Worm (Caenorhabditis elegans) whole organism, young adult: ENCODE data around the gene W05B10.3.

Source experiments
- B0261.1 ChIP-seq: sonication (generic microtip); optimal IDR thresholded peaks from 2 replicates; lab custom pipeline; 2016; ENCODE audit warnings: mild to moderate bottlenecking, missing genetic modification characterization, moderate library complexity, missing compliant biosample characterization
- F22D6.2 ChIP-seq: sonication (generic microtip); optimal IDR thresholded peaks from 2 replicates; lab custom pipeline; 2016; ENCODE audit warnings: mild to moderate bottlenecking, missing genetic modification characterization, missing compliant biosample characterization
- F37B4.10 ChIP-seq: fragments of 200-800 bp; sonication (Bioruptor generic); IDR thresholded peaks from 2 replicates; pipeline ENCODE4 v1.3.6; 2022; ENCODE audit warnings: missing genetic modification characterization, missing compliant biosample characterization
- F39B2.1 ChIP-seq: fragments of 200-800 bp; sonication (Bioruptor generic); IDR thresholded peaks from 2 replicates; pipeline ENCODE4 v1.3.6; 2022; ENCODE audit warnings: missing genetic modification reagents, missing genetic modification characterization, missing compliant biosample characterization
- F57A8.1 ChIP-seq: fragments of 200-800 bp; sonication (Bioruptor generic); optimal IDR thresholded peaks from 2 replicates; lab custom pipeline; 2018; ENCODE audit warnings: mild to moderate bottlenecking, missing genetic modification characterization, moderate library complexity, missing compliant biosample characterization
- K12H6.12 ChIP-seq: fragments of 200-800 bp; sonication (Bioruptor generic); optimal IDR thresholded peaks from 2 replicates; lab custom pipeline; 2018; ENCODE audit warnings: mild to moderate bottlenecking, missing genetic modification characterization, missing compliant biosample characterization
- Y67H2A.10 ChIP-seq: fragments of 200-800 bp; sonication (Bioruptor generic); conservative IDR thresholded peaks from 2 replicates; pipeline ENCODE4 v1.3.6; 2022; ENCODE audit warnings: missing genetic modification reagents, missing genetic modification characterization, missing compliant biosample characterization
- attf-3 ChIP-seq: fragments of 200-800 bp; sonication (Bioruptor generic); conservative IDR thresholded peaks from 2 replicates; pipeline ENCODE4 v1.3.6; 2022; ENCODE audit warnings: missing genetic modification reagents, missing genetic modification characterization, missing compliant biosample characterization
- attf-5 ChIP-seq: fragments of 200-800 bp; sonication (Bioruptor generic); optimal IDR thresholded peaks from 2 replicates; lab custom pipeline; 2018; ENCODE audit warnings: mild to moderate bottlenecking, missing genetic modification characterization, missing compliant biosample characterization
- ceh-27 ChIP-seq: fragments of 200-800 bp; sonication (Bioruptor generic); optimal IDR thresholded peaks from 2 replicates; lab custom pipeline; 2018; ENCODE audit warnings: mild to moderate bottlenecking, missing genetic modification characterization, moderate library complexity, missing compliant biosample characterization
- ceh-40 ChIP-seq: fragments of 200-800 bp; sonication (Bioruptor generic); IDR thresholded peaks from 2 replicates; pipeline ENCODE4 v1.3.6; 2022; ENCODE audit warnings: missing genetic modification characterization, missing compliant biosample characterization
- ceh-79 ChIP-seq: sonication (generic microtip); optimal IDR thresholded peaks from 2 replicates; lab custom pipeline; 2017; ENCODE audit warnings: mild to moderate bottlenecking, missing genetic modification characterization, missing compliant biosample characterization
- egl-44 ChIP-seq: fragments of 200-800 bp; sonication (Bioruptor generic); IDR thresholded peaks from 2 replicates; pipeline ENCODE4 v1.3.6; 2022; ENCODE audit warnings: missing genetic modification reagents, missing genetic modification characterization, missing compliant biosample characterization
- ets-4 ChIP-seq: fragments of 200-800 bp; sonication (Bioruptor generic); optimal IDR thresholded peaks from 2 replicates; lab custom pipeline; 2018; ENCODE audit warnings: mild to moderate bottlenecking, missing genetic modification characterization, missing compliant biosample characterization
- him-1 ChIP-seq: sonication (generic microtip); optimal IDR thresholded peaks from 2 replicates; lab custom pipeline; 2016; ENCODE audit warnings: missing genotype, missing genetic modification reagents, missing genetic modification characterization, missing compliant biosample characterization
- hlh-26 ChIP-seq: fragments of 200-800 bp; sonication (Bioruptor generic); conservative IDR thresholded peaks from 2 replicates; pipeline ENCODE4 v1.3.6; 2022; ENCODE audit warnings: missing genetic modification reagents, missing genetic modification characterization, missing compliant biosample characterization
- lin-26 ChIP-seq: fragments of 200-800 bp; sonication (Bioruptor generic); IDR thresholded peaks from 2 replicates; pipeline ENCODE4 v1.3.6; 2022; ENCODE audit warnings: missing genetic modification reagents, missing genetic modification characterization, missing compliant biosample characterization
- lin-40 ChIP-seq: sonication (generic microtip); optimal IDR thresholded peaks from 2 replicates; lab custom pipeline; 2016; ENCODE audit warnings: missing genetic modification characterization, mild to moderate bottlenecking, missing compliant biosample characterization, missing genotype, missing genetic modification reagents
- lir-1 ChIP-seq: fragments of 200-800 bp; sonication (Bioruptor generic); conservative IDR thresholded peaks from 2 replicates; pipeline ENCODE4 v1.3.6; 2022; ENCODE audit warnings: missing genetic modification reagents, missing genetic modification characterization, missing compliant biosample characterization
- lsl-1 ChIP-seq: fragments of 200-800 bp; sonication (Bioruptor generic); optimal IDR thresholded peaks from 2 replicates; lab custom pipeline; 2018; ENCODE audit warnings: mild to moderate bottlenecking, missing genetic modification characterization, moderate library complexity, missing compliant biosample characterization
- madf-10 ChIP-seq: sonication (generic microtip); optimal IDR thresholded peaks from 2 replicates; lab custom pipeline; 2016; ENCODE audit warnings: mild to moderate bottlenecking, missing genetic modification characterization, missing compliant biosample characterization
- nfya-2 ChIP-seq: fragments of 200-800 bp; sonication (Bioruptor generic); IDR thresholded peaks from 2 replicates; pipeline ENCODE4 v1.3.6; 2022; ENCODE audit warnings: missing genetic modification reagents, missing genetic modification characterization, missing compliant biosample characterization
- nfyb-1 ChIP-seq: fragments of 200-800 bp; sonication (Bioruptor generic); IDR thresholded peaks from 2 replicates; pipeline ENCODE4 v1.3.6; 2022; ENCODE audit warnings: missing genetic modification reagents, missing genetic modification characterization, missing compliant biosample characterization
- nhr-120 ChIP-seq: fragments of 200-800 bp; sonication (Bioruptor generic); IDR thresholded peaks from 2 replicates; pipeline ENCODE4 v1.3.6; 2022; ENCODE audit warnings: missing genetic modification characterization, missing compliant biosample characterization
- nhr-27 ChIP-seq: fragments of 200-800 bp; sonication (Bioruptor generic); optimal IDR thresholded peaks from 2 replicates; lab custom pipeline; 2018; ENCODE audit warnings: mild to moderate bottlenecking, missing genetic modification characterization, moderate library complexity, missing compliant biosample characterization
- nhr-80 ChIP-seq: sonication (generic microtip); optimal IDR thresholded peaks from 2 replicates; lab custom pipeline; 2016; ENCODE audit warnings: missing genetic modification characterization, missing compliant biosample characterization
- nhr-90 ChIP-seq: sonication (generic microtip); optimal IDR thresholded peaks from 2 replicates; lab custom pipeline; 2016; ENCODE audit warnings: missing genotype, mild to moderate bottlenecking, missing genetic modification characterization, missing compliant biosample characterization
- pbrm-1 ChIP-seq: fragments of 200-800 bp; sonication (Bioruptor generic); IDR thresholded peaks from 2 replicates; pipeline ENCODE4 v1.3.6; 2022; ENCODE audit warnings: missing genetic modification reagents, missing genetic modification characterization, missing compliant biosample characterization
- rec-8 ChIP-seq, 2 experiments: sonication (generic microtip); optimal IDR thresholded peaks; 2 replicates each; lab custom pipeline; 2016; ENCODE audit warnings: mild to moderate bottlenecking in 2 of 2, missing genetic modification characterization in 2 of 2, missing genetic modification reagents in 2 of 2, missing genotype in 2 of 2, missing biosample characterization in 1 of 2, missing compliant biosample characterization in 1 of 2, moderate library complexity in 1 of 2
- rpc-1 ChIP-seq, 2 experiments: fragments of 150-350 bp in 1 of 2; sonication (generic microtip) in 1 of 2; optimal IDR thresholded peaks; 2 replicates each; lab custom pipeline; 2014 to 2018; ENCODE audit warnings: missing biosample characterization in 1 of 2, missing genetic modification characterization in 1 of 2, missing genetic modification reagents in 1 of 2, missing genotype in 1 of 2
- snpc-3.4 ChIP-seq: sonication (generic microtip); optimal IDR thresholded peaks from 2 replicates; lab custom pipeline; 2017; ENCODE audit warnings: missing genetic modification characterization, mild to moderate bottlenecking, missing compliant biosample characterization, antibody characterized with exemption, moderate library complexity, missing genotype, missing genetic modification reagents
- snpc-4 ChIP-seq, 5 experiments: fragments of 150-350 bp in 1 of 5; sonication (generic microtip) in 4 of 5; optimal IDR thresholded peaks; 2 replicates each; lab custom pipeline; 2014 to 2018; ENCODE audit warnings: missing genetic modification characterization in 5 of 5, missing biosample characterization in 3 of 5, antibody characterized with exemption in 2 of 5, mild to moderate bottlenecking in 2 of 5, missing compliant biosample characterization in 2 of 5, missing genotype in 2 of 5, moderate library complexity in 2 of 5, missing genetic modification reagents in 1 of 5
- sptf-2 ChIP-seq: fragments of 200-800 bp; sonication (Bioruptor generic); optimal IDR thresholded peaks from 2 replicates; lab custom pipeline; 2018; ENCODE audit warnings: mild to moderate bottlenecking, missing genetic modification characterization, missing compliant biosample characterization
- tlf-1 ChIP-seq: fragments of 200-800 bp; sonication (Bioruptor generic); optimal IDR thresholded peaks from 2 replicates; lab custom pipeline; 2018; ENCODE audit warnings: mild to moderate bottlenecking, missing genetic modification characterization, missing compliant biosample characterization
- ztf-18 ChIP-seq: sonication (generic microtip); optimal IDR thresholded peaks from 2 replicates; lab custom pipeline; 2016; ENCODE audit warnings: missing genotype, mild to moderate bottlenecking, missing genetic modification characterization, missing compliant biosample characterization
- ztf-26 ChIP-seq: sonication (generic microtip); optimal IDR thresholded peaks from 2 replicates; lab custom pipeline; 2017; ENCODE audit warnings: missing genetic modification characterization, missing compliant biosample characterization
- ztf-28 ChIP-seq: fragments of 200-800 bp; sonication (Bioruptor generic); IDR thresholded peaks from 2 replicates; pipeline ENCODE4 v1.3.6; 2022; ENCODE audit warnings: missing genetic modification reagents, missing genetic modification characterization, missing compliant biosample characterization

Gene W05B10.3

DNA sequence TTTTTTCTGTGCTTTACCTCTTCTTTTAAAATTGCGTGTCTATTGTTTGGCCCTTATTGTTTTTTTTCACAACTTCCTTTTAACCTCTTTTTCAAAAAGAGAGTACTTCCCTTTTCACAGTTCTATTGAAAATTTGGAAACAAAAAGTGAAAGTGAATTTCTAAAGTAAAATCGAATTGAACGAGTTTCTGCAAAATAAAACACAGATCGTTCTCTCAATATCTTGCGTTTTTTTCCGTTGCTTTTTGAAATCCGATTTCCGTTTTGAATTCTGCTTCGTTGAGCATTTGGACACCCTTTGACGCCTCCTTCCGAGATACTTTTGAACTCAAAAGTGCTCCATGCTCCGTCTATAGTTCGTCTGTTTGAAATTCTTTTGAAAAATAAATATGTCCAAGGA lies 14.8 kb upstream of the W05B10.3 start:
- TF ChIP-seq snpc-3.4 (tag; lab: Kevin White, UChicago) (no peak), F37B4.10 (GFP tag; lab: Robert Waterston, UW) (no peak), ets-4 (GFP tag; lab: Kevin White, UChicago) (no peak), Y67H2A.10 (no peak), madf-10 (tag; lab: Kevin White, UChicago) (no peak), rpc-1 (optimal IDR thresholded peaks at IDR 0.05; lab: Kevin White, UChicago) (no peak), rpc-1 (tag; optimal IDR thresholded peaks at IDR 0.05; lab: Kevin White, UChicago) (no peak)

DNA sequence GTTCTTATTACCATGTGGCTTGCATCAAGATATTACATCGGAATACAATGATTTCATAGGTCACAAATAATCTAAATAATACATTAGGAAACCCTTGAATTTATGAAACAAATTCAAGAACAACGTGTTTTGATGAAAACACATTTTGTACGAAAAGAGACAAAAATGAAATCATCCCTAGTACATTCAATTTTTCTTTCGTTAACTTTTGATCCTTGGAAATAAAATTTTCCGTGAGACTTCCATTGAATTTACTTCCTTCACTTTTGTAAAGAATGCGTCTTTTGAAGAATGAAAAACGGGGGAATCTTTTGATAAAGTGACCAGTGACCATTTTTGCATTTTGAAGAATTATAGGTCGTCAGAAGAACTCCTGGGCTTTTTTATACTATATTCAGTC lies 12.2 kb upstream of the W05B10.3 start:
- TF ChIP-seq B0261.1 (tag; lab: Kevin White, UChicago) = no peak
- TF ChIP-seq nhr-120 = no peak

DNA sequence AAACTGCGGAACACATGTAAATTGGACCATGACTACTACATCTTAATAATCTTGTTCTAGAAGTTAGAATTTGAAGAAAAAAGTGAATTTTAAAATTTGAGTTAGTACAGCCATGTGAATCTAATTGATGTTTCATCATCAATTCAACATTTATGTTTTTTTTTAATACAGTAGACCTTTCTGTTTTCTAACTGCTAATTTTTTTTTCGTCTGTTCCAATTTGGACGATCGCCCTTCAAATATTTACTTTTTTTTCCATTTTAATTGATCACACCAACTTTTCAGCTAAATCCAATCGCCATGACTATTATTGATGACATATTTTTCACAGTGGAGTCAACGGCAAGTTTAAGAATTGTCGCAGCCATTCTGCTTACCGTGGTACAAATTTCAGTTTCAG lies 9.1 kb upstream of the W05B10.3 start, which contains the start of gene srx-116:
TSS of gene srx-116 (plus strand) at position 301 of the 400 bp plus-strand sequence.
- no peak for TF ChIP-seq nhr-27 (tag; lab: Kevin White, UChicago)
- TF ChIP-seq B0261.1 (tag; lab: Kevin White, UChicago) = no peak
- TF ChIP-seq ceh-79 = no peak
- TF ChIP-seq hlh-26 (GFP tag; lab: Robert Waterston, UW) = no peak
- TF ChIP-seq nhr-80 (tag; lab: Kevin White, UChicago) = no peak
- no peak for TF ChIP-seq ceh-40 (GFP tag; lab: Robert Waterston, UW)
- TF ChIP-seq snpc-4 (GFP tag; optimal IDR thresholded peaks at IDR 0.05; lab: Kevin White, UChicago) = no peak
- TF ChIP-seq snpc-4 (tag; optimal IDR thresholded peaks at IDR 0.05; lab: Kevin White, UChicago) = no peak
- no peak for TF ChIP-seq Y67H2A.10
- TF ChIP-seq egl-44 (GFP tag; lab: Robert Waterston, UW) = no peak
- TF ChIP-seq lin-26 (GFP tag; lab: Robert Waterston, UW) = no peak
- TF ChIP-seq F22D6.2 = no peak
- no peak for TF ChIP-seq nhr-90 (tag; lab: Kevin White, UChicago)
- no peak for TF ChIP-seq nfyb-1 (GFP tag; lab: Robert Waterston, UW)
- TF ChIP-seq ets-4 (GFP tag; lab: Kevin White, UChicago) = no peak
- TF ChIP-seq lsl-1 (GFP tag; lab: Kevin White, UChicago) = no peak

DNA sequence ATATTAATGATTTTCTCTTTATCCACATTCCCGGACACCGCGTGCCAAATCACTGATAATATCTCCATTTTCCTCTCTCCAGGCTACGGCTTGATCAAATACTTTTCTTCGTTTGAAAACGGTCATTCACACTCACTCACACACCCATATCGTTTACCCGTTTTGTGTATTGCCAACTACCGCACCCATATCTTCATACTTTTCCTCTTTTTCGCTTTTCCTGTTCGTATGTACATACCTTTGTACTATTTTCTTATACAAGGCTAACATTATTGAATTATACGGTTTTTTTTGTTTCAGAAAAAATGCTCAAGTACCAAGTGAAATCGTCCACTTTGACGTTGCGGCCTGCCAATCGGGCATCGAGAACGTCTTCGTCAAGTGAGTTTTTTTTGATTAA lies 6.4 kb upstream of the W05B10.3 start, which contains the start of gene W05B10.4:
TSS of gene W05B10.4 (plus strand) at position 301 of the 400 bp plus-strand sequence.
- TF ChIP-seq ceh-27 (peak; percentile 10), him-1 (tag; lab: Kevin White, UChicago) (no peak)

DNA sequence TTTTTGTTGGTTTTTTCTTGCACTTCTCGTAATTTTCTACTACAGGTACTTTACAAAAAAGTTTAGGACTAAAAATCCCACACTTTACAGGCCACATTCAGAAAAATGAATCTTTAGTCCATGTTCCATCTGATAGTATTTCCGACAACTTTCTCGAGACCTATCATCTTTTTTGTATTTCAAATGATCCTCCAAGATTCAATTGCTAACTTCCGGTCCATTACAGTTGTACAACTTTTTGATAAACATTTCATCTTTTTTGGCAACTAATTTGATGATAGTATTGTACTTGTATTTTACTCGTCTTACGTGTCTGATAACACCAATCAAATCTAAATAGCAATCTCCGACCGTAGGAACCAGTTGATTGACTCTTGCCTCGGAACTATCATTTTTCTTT lies 5.9 kb upstream of the W05B10.3 start:
- TF ChIP-seq lir-1 (no peak), lin-40 (tag; lab: Kevin White, UChicago) (no peak), ztf-28 (GFP tag; lab: Robert Waterston, UW) (no peak), ceh-27 (no peak), rec-8 (tag; optimal IDR thresholded peaks at IDR 0.05; lab: Kevin White, UChicago) (no peak), hlh-26 (GFP tag; lab: Robert Waterston, UW) (no peak), ztf-18 (tag; lab: Kevin White, UChicago) (no peak), attf-3 (GFP tag; lab: Robert Waterston, UW) (no peak), F39B2.1 (GFP tag; lab: Robert Waterston, UW) (no peak), pbrm-1 (GFP tag; lab: Robert Waterston, UW) (no peak), ztf-26 (tag; lab: Kevin White, UChicago) (no peak), sptf-2 (no peak), F57A8.1 (GFP tag; lab: Kevin White, UChicago) (no peak), nfya-2 (no peak), attf-5 (no peak), nhr-120 (no peak), tlf-1 (GFP tag; lab: Kevin White, UChicago) (no peak), K12H6.12 (tag; lab: Kevin White, UChicago) (no peak), nfyb-1 (GFP tag; lab: Robert Waterston, UW) (no peak)
